Fruit fly (Drosophila melanogaster) ovary, adult (tissue): ENCODE data around the gene CG7920.

Experiments used
- CG17801 ChIP-seq: fragments of 200-800 bp; optimal IDR thresholded peaks from 2 replicates; lab custom pipeline; 2019; ENCODE audit warnings: missing biosample characterization, mild to moderate bottlenecking, missing genetic modification characterization, moderate library complexity; ENCODE audit not compliant: partially characterized antibody

Gene CG7920

dm6 chr3R:30012602-30013489 lies 2.2 kb downstream of the CG7920 start:
- TF ChIP-seq CG17801 (GFP tag; lab: Kevin White, UChicago): no peak

DNA sequence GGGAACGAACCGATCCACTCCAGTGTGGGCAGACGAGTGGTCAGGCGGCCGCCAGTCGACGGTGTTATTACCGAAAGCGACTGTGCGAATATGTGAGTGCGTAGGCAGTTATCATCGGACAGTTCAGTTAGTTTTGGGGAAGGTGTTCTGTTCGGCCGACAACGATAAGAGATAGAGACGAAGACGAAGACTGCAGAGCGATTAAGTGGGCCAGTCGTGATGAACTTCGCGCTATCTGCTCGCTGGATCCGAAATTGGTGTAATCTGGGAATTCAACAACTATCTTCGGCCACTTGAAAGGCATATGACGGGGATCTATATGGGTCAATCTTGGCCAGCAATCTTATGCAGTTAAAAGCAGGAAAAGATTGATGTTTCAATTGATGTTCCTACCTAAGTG lies 5.9 kb downstream of the CG7920 start, which contains the start of gene CG7912:
TSS of gene CG7912 (minus strand) at position 17 of the 400 bp plus-strand sequence.
- no peak for TF ChIP-seq CG17801 (GFP tag; lab: Kevin White, UChicago)

DNA sequence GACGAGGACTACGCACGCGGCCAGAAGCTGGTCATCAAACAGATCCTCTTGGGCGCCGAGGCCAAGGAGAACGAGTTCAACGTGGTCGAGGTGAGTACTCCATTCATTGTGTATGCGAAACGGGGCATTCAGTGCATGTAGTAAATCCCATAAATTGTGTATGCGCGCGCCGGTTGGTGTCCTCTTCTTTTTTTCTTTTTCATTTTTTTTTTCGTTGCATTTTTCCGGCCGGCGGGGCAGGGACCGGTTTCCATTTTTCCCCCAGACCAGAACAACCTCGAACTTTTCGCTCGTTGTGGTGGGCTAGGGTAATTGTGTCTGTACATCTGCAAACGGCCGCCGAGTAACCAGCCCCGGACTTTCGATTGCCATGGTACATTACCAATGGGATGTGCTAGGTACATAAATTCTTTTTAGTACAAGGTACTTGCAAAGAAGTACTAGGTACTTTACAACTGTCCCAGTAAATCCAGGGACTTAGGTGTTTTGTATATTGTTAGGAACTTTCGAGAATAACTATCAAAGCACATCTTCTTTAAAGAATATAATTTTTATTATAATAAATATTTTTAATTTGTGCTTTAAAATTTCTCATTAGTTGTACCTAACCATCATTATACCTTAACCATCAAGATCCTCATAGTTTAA lies 9.6 kb downstream of the CG7920 start:
- TF ChIP-seq CG17801 (GFP tag; lab: Kevin White, UChicago): no peak

DNA sequence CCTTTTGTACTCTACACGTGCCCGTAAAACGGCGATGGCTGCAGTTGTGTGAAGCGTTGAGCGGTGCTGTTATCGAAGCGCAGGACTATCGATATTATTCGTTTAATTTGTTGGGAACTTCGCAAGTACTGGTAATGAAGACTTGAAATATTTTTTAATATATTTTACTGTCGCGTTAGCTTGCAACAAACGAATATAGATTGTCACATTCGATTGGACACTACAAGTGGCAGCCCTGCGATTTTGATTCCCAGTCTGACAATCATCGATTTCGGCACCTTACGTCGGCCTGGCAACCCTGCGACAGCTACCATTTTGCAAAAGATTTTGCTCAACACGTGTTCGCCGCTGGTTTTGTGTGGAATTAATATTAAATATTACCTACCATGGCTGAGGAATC lies 10.4 kb downstream of the CG7920 start, which contains the start of the genes Nlp and Nph:
TSS of gene Nlp (plus strand) at position 138 of the 400 bp plus-strand sequence.
TSS of gene Nph (minus strand) at position 214 of the 400 bp plus-strand sequence.
- peak; percentile 59 for TF ChIP-seq CG17801 (GFP tag; lab: Kevin White, UChicago)

DNA sequence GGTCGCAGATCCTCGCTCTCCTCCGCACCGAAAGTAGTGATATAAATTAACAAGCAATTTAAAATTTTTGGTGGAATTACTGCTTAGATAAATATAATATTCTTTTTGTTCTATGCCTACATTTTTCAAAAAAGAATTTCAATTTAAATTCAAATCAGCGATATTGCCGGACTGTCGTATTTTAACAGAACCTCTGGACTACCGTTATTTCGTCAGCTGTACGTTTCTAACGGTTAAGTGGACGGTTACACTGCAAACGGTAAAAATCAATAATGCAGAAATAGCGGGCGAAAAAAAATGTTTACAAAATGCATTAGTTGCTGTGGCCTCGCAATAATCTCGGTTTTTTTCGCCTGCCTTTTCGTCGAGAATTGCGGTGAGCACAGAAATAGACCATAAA lies 14.8 kb downstream of the CG7920 start, which contains the start of gene Tace:
TSS of gene Tace (plus strand) at position 245 of the 400 bp plus-strand sequence.
- TF ChIP-seq CG17801 (GFP tag; lab: Kevin White, UChicago): no peak

DNA sequence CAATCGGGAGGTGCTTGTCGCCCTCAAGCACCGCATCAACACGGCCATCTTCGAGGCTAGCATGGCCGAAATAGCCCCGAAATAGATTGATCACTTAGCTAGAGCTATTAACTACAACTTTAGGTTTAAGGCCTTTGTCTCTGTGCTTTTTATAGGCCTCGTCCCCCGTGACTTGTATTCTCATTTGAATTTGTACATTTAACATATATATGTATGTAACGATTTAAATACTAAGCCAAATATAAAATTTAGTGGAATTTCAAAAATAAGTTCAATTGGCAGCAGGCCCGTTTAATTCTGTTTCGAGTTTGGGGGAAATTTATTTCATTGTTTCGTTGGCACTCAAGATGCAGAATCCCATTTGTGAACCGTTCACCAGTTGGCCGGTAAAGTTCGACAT lies 15.6 kb downstream of the CG7920 start, which contains the start of gene CG34298:
TSS of gene CG34298 (plus strand) at position 301 of the 400 bp plus-strand sequence.
- TF ChIP-seq CG17801 (GFP tag; lab: Kevin White, UChicago): no peak

DNA sequence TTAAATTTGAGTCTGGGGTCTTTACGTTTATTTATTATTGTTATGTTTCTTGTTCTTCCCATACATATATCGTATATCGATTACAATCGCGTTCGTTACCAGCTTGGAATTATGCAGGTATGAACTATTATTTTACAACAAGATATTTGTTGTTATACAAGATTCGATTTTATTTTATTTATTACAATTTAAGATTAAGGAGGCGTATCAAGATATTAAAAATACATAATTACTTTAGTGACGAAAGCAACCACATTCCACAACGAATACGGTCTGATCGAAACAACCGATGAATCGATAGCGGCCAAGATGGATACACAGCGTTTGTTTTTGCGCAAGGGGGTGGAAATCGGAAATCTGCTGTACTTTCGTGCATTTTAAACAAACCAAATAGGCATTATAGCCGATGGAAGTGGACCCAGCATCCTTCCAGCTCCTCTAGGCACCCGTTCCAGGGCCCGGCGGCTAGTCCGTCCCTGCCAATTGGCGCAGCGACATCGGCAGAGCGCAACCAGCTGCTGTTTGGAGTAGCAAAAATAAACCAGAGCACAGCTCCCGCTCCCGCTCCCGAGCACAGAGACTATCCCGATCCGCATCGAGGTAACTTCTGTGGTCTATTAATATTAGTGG lies 17.4 kb downstream of the CG7920 start, which contains the start of the genes CG15525 and CG11504:
TSS of gene CG15525 (minus strand) at position 70 of the 630 bp plus-strand sequence.
TSS of gene CG11504 (plus strand) at position 294 of the 630 bp plus-strand sequence.
- TF ChIP-seq CG17801 (GFP tag; lab: Kevin White, UChicago): peak; percentile 36

- peak; percentile 1 for TF ChIP-seq CG17801 (GFP tag; lab: Kevin White, UChicago)
Observed at dm6 chr3R:29995035-29995434, 20.0 kb downstream of the CG7920 start, which contains the start of the genes CG7903 and Sas-6. Gene CG7903 (minus strand): TSS chr3R:29995231. Gene Sas-6 (plus strand): TSS chr3R:29995357.

- no peak for TF ChIP-seq CG17801 (GFP tag; lab: Kevin White, UChicago)
Observed at dm6 chr3R:29993134-29993533, 21.9 kb downstream of the CG7920 start, which contains the start of gene Acph-1. Gene Acph-1 (minus strand): TSS chr3R:29993411.

- no peak for TF ChIP-seq CG17801 (GFP tag; lab: Kevin White, UChicago)
Observed at dm6 chr3R:29990681-29991080, 24.4 kb downstream of the CG7920 start.

dm6 chr3R:29985219-29985618 lies 29.9 kb downstream of the CG7920 start:
- no peak for TF ChIP-seq CG17801 (GFP tag; lab: Kevin White, UChicago)

DNA sequence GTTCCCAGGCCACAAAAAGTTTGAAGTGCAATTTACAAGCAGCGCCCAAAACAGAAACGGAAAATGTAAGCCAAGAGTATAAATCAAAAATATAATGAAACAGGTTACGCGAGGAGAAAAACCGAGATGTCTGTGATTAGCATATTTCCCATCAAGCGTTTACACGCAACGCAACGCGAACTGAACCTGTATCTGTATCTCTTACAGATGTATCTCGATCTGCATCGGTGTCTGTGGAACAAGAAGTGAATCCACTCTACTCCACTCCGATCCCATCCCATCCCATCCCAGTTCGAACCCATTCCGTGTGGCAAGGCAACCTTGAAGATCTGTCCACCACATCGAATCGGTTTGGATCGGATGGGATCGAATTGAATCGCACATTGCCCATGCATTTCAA lies 31.2 kb downstream of the CG7920 start:
- TF ChIP-seq CG17801 (GFP tag; lab: Kevin White, UChicago): no peak

dm6 chr3R:29983073-29983544 lies 32.0 kb downstream of the CG7920 start, which contains the start of gene CG7896:
Gene CG7896 (plus strand): TSS chr3R:29983426.
- TF ChIP-seq CG17801 (GFP tag; lab: Kevin White, UChicago): no peak

DNA sequence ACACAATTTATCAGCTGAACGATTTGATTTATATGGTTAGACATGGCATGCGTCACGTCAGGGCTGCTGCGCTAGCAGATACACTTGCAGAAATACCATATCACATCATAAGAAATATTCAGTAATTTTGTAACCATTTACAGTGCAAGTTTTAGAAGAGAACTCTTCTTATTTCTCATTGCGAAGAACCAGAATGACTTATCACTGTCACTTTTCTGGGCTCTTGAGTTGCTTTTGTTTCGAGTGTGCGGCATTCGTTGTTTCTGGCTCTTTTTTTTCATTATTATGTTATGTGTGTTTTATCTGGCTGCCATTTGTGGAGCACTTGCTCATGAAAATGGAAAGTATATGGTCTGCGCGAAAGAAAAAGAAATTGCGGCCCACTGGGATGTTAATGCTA lies 33.1 kb downstream of the CG7920 start:
- TF ChIP-seq CG17801 (GFP tag; lab: Kevin White, UChicago): no peak
